Worm (Caenorhabditis elegans): ENCODE data around the gene F43D2.6.

- TF ChIP-seq ama-1 (optimal IDR thresholded peaks at IDR 0.05), result no peak
- TF ChIP-seq aly-1 (tag; optimal IDR thresholded peaks at IDR 0.05), result no peak
- no peak for TF ChIP-seq B0310.2 (tag; optimal IDR thresholded peaks at IDR 0.05)
- no peak for TF ChIP-seq flt-1 (GFP tag; IDR thresholded peaks at IDR 0.05)
- no peak for TF ChIP-seq scrt-1 (GFP tag; IDR thresholded peaks at IDR 0.05)
- no peak for TF ChIP-seq ets-7 (tag; optimal IDR thresholded peaks at IDR 0.05)
Measured at ce11 chrV:14656970-14657369, 22.0 kb upstream of the F43D2.6 start.

Measured in whole organism, early embryonic.